Worm (Caenorhabditis elegans) whole organism, L1 larva: ENCODE results near the gene gst-1.

ENCODE experiments used
- C04F5.9 ChIP-seq: sonication (generic microtip); optimal IDR thresholded peaks from 2 replicates; lab custom pipeline; 2016; ENCODE audit warnings: missing genetic modification characterization, missing compliant biosample characterization
- C34B4.2 ChIP-seq: sonication (generic microtip); optimal IDR thresholded peaks from 2 replicates; lab custom pipeline; 2017; ENCODE audit warnings: mild to moderate bottlenecking, missing genetic modification characterization, missing compliant biosample characterization
- F16B12.6 ChIP-seq: fragments of 150-350 bp; optimal IDR thresholded peaks from 2 replicates; lab custom pipeline; 2014; ENCODE audit warnings: missing biosample characterization, missing genetic modification characterization
- Y116A8C.19 ChIP-seq: sonication (generic microtip); optimal IDR thresholded peaks from 2 replicates; lab custom pipeline; 2016; ENCODE audit warnings: missing compliant biosample characterization, missing genetic modification characterization, borderline replicate concordance
- alr-1 ChIP-seq: fragments of 200-800 bp; sonication (Bioruptor generic); optimal IDR thresholded peaks from 2 replicates; lab custom pipeline; 2018; ENCODE audit warnings: borderline replicate concordance, mild to moderate bottlenecking, missing genetic modification characterization, missing compliant biosample characterization
- ama-1 ChIP-seq: fragments of 150-350 bp; optimal IDR thresholded peaks from 2 replicates; lab custom pipeline; 2014
- blmp-1 ChIP-seq: fragments of 150-350 bp; optimal IDR thresholded peaks from 2 replicates; lab custom pipeline; 2014; ENCODE audit warnings: missing biosample characterization, missing genetic modification characterization
- ceh-82 ChIP-seq, 3 experiments: fragments of 150-350 bp in 1 of 3; sonication (generic microtip) in 2 of 3; optimal IDR thresholded peaks; 2 replicates each; lab custom pipeline; 2014 to 2017; ENCODE audit warnings: missing biosample characterization in 3 of 3, missing genetic modification characterization in 3 of 3
- ceh-88 ChIP-seq: fragments of 200-800 bp; sonication (Bioruptor generic); IDR thresholded peaks from 2 replicates; pipeline ENCODE4 v1.3.6; 2022; ENCODE audit warnings: missing genetic modification characterization, missing compliant biosample characterization
- ceh-90 ChIP-seq: sonication (generic microtip); optimal IDR thresholded peaks from 2 replicates; lab custom pipeline; 2016; ENCODE audit warnings: missing genetic modification characterization, missing compliant biosample characterization
- ces-1 ChIP-seq: fragments of 150-350 bp; optimal IDR thresholded peaks from 2 replicates; lab custom pipeline; 2014; ENCODE audit warnings: missing biosample characterization, missing genetic modification reagents, missing genetic modification characterization
- dpl-1 ChIP-seq, 3 experiments: fragments of 150-350 bp in 2 of 3; sonication (generic microtip) in 1 of 3; optimal IDR thresholded peaks; 2 replicates each; lab custom pipeline; 2014 to 2017; ENCODE audit warnings: missing biosample characterization in 3 of 3, missing genetic modification characterization in 3 of 3, missing genetic modification reagents in 3 of 3
- efl-1 ChIP-seq, 4 experiments: fragments of 150-350 bp; optimal IDR thresholded peaks in 3 of 4; peaks in 1 of 4; 1 replicate in 1 of 4; 2 replicates in 3 of 4; lab custom pipeline; 2014; ENCODE audit warnings: missing biosample characterization in 2 of 4, missing genetic modification characterization in 2 of 4, missing genetic modification reagents in 2 of 4
- egl-13 ChIP-seq: sonication (generic microtip); optimal IDR thresholded peaks from 2 replicates; lab custom pipeline; 2016; ENCODE audit warnings: missing genotype, missing genetic modification reagents, missing genetic modification characterization, missing compliant biosample characterization
- egl-27 ChIP-seq, 2 experiments: fragments of 150-350 bp in 1 of 2; sonication (generic microtip); optimal IDR thresholded peaks; 3 replicates each; lab custom pipeline; 2017 to 2018; ENCODE audit warnings: missing biosample characterization in 2 of 2, missing genetic modification characterization in 2 of 2, missing genetic modification reagents in 2 of 2
- elt-3 ChIP-seq, 6 experiments: fragments of 150-350 bp in 1 of 6; sonication (generic microtip); optimal IDR thresholded peaks; 2 replicates each; lab custom pipeline; 2017 to 2018; ENCODE audit warnings: missing biosample characterization in 6 of 6, missing genetic modification characterization in 6 of 6, inconsistent platforms in 1 of 6
- ets-5 ChIP-seq: fragments of 200-800 bp; sonication (Bioruptor generic); IDR thresholded peaks from 2 replicates; pipeline ENCODE4 v1.3.6; 2022; ENCODE audit warnings: missing genetic modification characterization, missing compliant biosample characterization
- fkh-10 ChIP-seq: sonication (generic microtip); optimal IDR thresholded peaks from 2 replicates; lab custom pipeline; 2017; ENCODE audit warnings: missing biosample characterization, missing genetic modification reagents, missing genetic modification characterization
- fkh-4 ChIP-seq: sonication (generic microtip); optimal IDR thresholded peaks from 2 replicates; lab custom pipeline; 2016; ENCODE audit warnings: missing compliant biosample characterization, missing genetic modification characterization, borderline replicate concordance
- fos-1 ChIP-seq: fragments of 150-350 bp; optimal IDR thresholded peaks from 2 replicates; lab custom pipeline; 2014; ENCODE audit warnings: missing biosample characterization, missing genetic modification characterization
- hlh-4 ChIP-seq: sonication (generic microtip); optimal IDR thresholded peaks from 2 replicates; lab custom pipeline; 2016; ENCODE audit warnings: mild to moderate bottlenecking, missing genetic modification characterization, missing compliant biosample characterization
- irx-1 ChIP-seq: sonication (generic microtip); optimal IDR thresholded peaks from 2 replicates; lab custom pipeline; 2016; ENCODE audit warnings: missing genetic modification characterization, missing compliant biosample characterization
- isw-1 ChIP-seq: fragments of 200-800 bp; sonication (Bioruptor generic); IDR thresholded peaks from 2 replicates; pipeline ENCODE4 v1.3.6; 2022; ENCODE audit warnings: missing genetic modification characterization, missing compliant biosample characterization
- jun-1 ChIP-seq: fragments of 150-350 bp; optimal IDR thresholded peaks from 2 replicates; lab custom pipeline; 2014; ENCODE audit warnings: missing biosample characterization, missing genetic modification reagents, missing genetic modification characterization
- lin-13 ChIP-seq: fragments of 150-350 bp; optimal IDR thresholded peaks from 2 replicates; lab custom pipeline; 2014; ENCODE audit warnings: missing biosample characterization, missing genetic modification reagents, missing genetic modification characterization
- lin-14 ChIP-seq: fragments of 200-800 bp; sonication (Bioruptor generic); optimal IDR thresholded peaks from 2 replicates; lab custom pipeline; 2018; ENCODE audit warnings: mild to moderate bottlenecking, missing genetic modification characterization, moderate library complexity, missing compliant biosample characterization
- lin-15B ChIP-seq: fragments of 150-350 bp; sonication (generic microtip); optimal IDR thresholded peaks from 3 replicates; lab custom pipeline; 2014; ENCODE audit warnings: missing biosample characterization, missing genetic modification characterization
- lin-35 ChIP-seq, 2 experiments: fragments of 150-350 bp; optimal IDR thresholded peaks; 2 replicates each; lab custom pipeline; 2014; ENCODE audit warnings: missing biosample characterization in 2 of 2, missing genetic modification characterization in 2 of 2, missing genetic modification reagents in 2 of 2
- lin-39 ChIP-seq: fragments of 150-350 bp; optimal IDR thresholded peaks from 2 replicates; lab custom pipeline; 2014; ENCODE audit warnings: missing biosample characterization, missing genetic modification reagents, missing genetic modification characterization
- lir-3 ChIP-seq: sonication (generic microtip); optimal IDR thresholded peaks from 2 replicates; lab custom pipeline; 2016; ENCODE audit warnings: mild to moderate bottlenecking, missing genetic modification characterization, moderate library complexity, missing compliant biosample characterization; ENCODE audit not compliant: poor library complexity
- lsy-2 ChIP-seq, 2 experiments: fragments of 150-350 bp; optimal IDR thresholded peaks; 2 replicates each; lab custom pipeline; 2014; ENCODE audit warnings: missing biosample characterization in 2 of 2, missing genetic modification characterization in 2 of 2
- mab-9 ChIP-seq: fragments of 200-800 bp; sonication (Bioruptor generic); IDR thresholded peaks from 2 replicates; pipeline ENCODE4 v1.3.6; 2022; ENCODE audit warnings: missing genetic modification reagents, missing genetic modification characterization, missing compliant biosample characterization
- mef-2 ChIP-seq: fragments of 150-350 bp; optimal IDR thresholded peaks from 2 replicates; lab custom pipeline; 2014; ENCODE audit warnings: missing biosample characterization, missing genetic modification characterization
- nhr-12 ChIP-seq: sonication (generic microtip); optimal IDR thresholded peaks from 2 replicates; lab custom pipeline; 2017; ENCODE audit warnings: missing biosample characterization, missing genetic modification characterization
- nhr-19 ChIP-seq: fragments of 200-800 bp; sonication (Bioruptor generic); conservative IDR thresholded peaks from 2 replicates; pipeline ENCODE4 v1.3.6; 2022; ENCODE audit warnings: missing genetic modification characterization, missing compliant biosample characterization
- nhr-20 ChIP-seq: sonication (generic microtip); optimal IDR thresholded peaks from 2 replicates; lab custom pipeline; 2016; ENCODE audit warnings: mild to moderate bottlenecking, missing genetic modification characterization, missing compliant biosample characterization
- nhr-28 ChIP-seq: fragments of 150-350 bp; optimal IDR thresholded peaks from 2 replicates; lab custom pipeline; 2014; ENCODE audit warnings: missing biosample characterization, missing genetic modification characterization
- nhr-47 ChIP-seq: sonication (generic microtip); optimal IDR thresholded peaks from 2 replicates; lab custom pipeline; 2016; ENCODE audit warnings: mild to moderate bottlenecking, missing genetic modification characterization, moderate library complexity, missing compliant biosample characterization
- nhr-77 ChIP-seq: fragments of 150-350 bp; optimal IDR thresholded peaks from 2 replicates; lab custom pipeline; 2014; ENCODE audit warnings: missing biosample characterization, missing genetic modification characterization
- nhr-84 ChIP-seq: sonication (generic microtip); optimal IDR thresholded peaks from 2 replicates; lab custom pipeline; 2017; ENCODE audit warnings: missing biosample characterization, missing genetic modification characterization
- pqm-1 ChIP-seq: sonication (generic microtip); optimal IDR thresholded peaks from 3 replicates; lab custom pipeline; 2017; ENCODE audit warnings: missing biosample characterization, missing genetic modification characterization
- snpc-4 ChIP-seq: fragments of 150-350 bp; optimal IDR thresholded peaks from 2 replicates; lab custom pipeline; 2014; ENCODE audit warnings: missing biosample characterization, missing genetic modification characterization
- sox-4 ChIP-seq: sonication (generic microtip); optimal IDR thresholded peaks from 2 replicates; lab custom pipeline; 2016; ENCODE audit warnings: missing genetic modification characterization, missing compliant biosample characterization
- sup-37 ChIP-seq: fragments of 200-800 bp; sonication (Bioruptor generic); optimal IDR thresholded peaks from 2 replicates; lab custom pipeline; 2018; ENCODE audit warnings: mild to moderate bottlenecking, missing genetic modification characterization, missing compliant biosample characterization
- tlp-1 ChIP-seq: fragments of 150-350 bp; optimal IDR thresholded peaks from 2 replicates; lab custom pipeline; 2014; ENCODE audit warnings: missing biosample characterization, missing genetic modification characterization
- unc-30 ChIP-seq: sonication (generic microtip); optimal IDR thresholded peaks from 2 replicates; lab custom pipeline; 2017; ENCODE audit warnings: missing biosample characterization, missing genetic modification characterization
- unc-62 ChIP-seq: fragments of 150-350 bp; optimal IDR thresholded peaks from 2 replicates; lab custom pipeline; 2014; ENCODE audit warnings: missing biosample characterization, missing genetic modification reagents, missing genetic modification characterization
- unc-86 ChIP-seq: sonication (generic microtip); optimal IDR thresholded peaks from 2 replicates; lab custom pipeline; 2016; ENCODE audit warnings: missing genetic modification characterization, missing compliant biosample characterization
- unc-98 ChIP-seq: fragments of 200-800 bp; sonication (Bioruptor generic); IDR thresholded peaks from 2 replicates; pipeline ENCODE4 v1.3.6; 2022; ENCODE audit warnings: missing genetic modification characterization, missing compliant biosample characterization
- vab-15 ChIP-seq: sonication (generic microtip); optimal IDR thresholded peaks from 2 replicates; lab custom pipeline; 2017; ENCODE audit warnings: missing genotype, mild to moderate bottlenecking, missing genetic modification characterization, missing compliant biosample characterization
- xbp-1 ChIP-seq: sonication (generic microtip); optimal IDR thresholded peaks from 2 replicates; lab custom pipeline; 2016; ENCODE audit warnings: missing genetic modification characterization, missing compliant biosample characterization
- ztf-11 ChIP-seq, 2 experiments: sonication (generic microtip); optimal IDR thresholded peaks; 2 replicates each; lab custom pipeline; 2016 to 2017; ENCODE audit warnings: missing genetic modification characterization in 2 of 2, missing biosample characterization in 1 of 2, missing compliant biosample characterization in 1 of 2
- ztf-4 ChIP-seq: fragments of 150-350 bp; optimal IDR thresholded peaks from 2 replicates; lab custom pipeline; 2014; ENCODE audit warnings: missing biosample characterization, missing genetic modification characterization

The gst-1 gene

DNA sequence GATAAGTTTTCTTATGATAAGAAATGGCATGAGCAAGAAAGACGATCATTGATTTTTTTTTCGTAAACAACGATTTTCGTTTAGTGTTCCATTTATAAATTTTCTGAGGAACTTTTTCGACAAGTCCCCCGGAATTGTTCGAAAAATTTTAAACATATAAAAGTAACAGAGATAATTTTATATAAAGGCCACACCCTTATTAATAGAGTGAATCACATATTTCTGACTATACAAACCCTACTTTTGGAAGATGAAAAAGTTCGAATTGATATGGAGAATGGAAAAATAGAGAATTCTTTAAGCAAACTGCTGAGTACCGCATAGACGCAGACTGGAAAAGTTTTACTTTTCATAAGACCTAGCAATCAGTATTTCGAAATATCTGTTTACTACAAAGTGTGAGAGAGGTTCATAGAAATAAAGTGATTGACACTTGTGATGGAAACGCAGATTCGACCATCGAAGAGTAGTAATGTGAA is 8.0 kb upstream of the gst-1 start:
- TF ChIP-seq snpc-4 (tag; lab: Kevin White, UChicago), result peak; percentile 47
- no peak for TF ChIP-seq ceh-90 (tag; lab: Kevin White, UChicago)
- TF ChIP-seq jun-1 (tag; lab: Kevin White, UChicago), result peak; percentile 3
- peak; percentile 68 for TF ChIP-seq nhr-47
- no peak for TF ChIP-seq nhr-84 (tag; lab: Kevin White, UChicago)
- no peak for TF ChIP-seq vab-15
- no peak for TF ChIP-seq egl-13 (tag; lab: Kevin White, UChicago)
- peak; percentile 64 for TF ChIP-seq xbp-1 (tag; lab: Kevin White, UChicago)
- TF ChIP-seq mab-9 (GFP tag; lab: Robert Waterston, UW), result peak; percentile 80
- TF ChIP-seq ces-1 (GFP tag; lab: Kevin White, UChicago), result no peak
- TF ChIP-seq lsy-2 (tag; optimal IDR thresholded peaks at IDR 0.05; lab: Kevin White, UChicago), result peak; percentile 79 to 87
- peak; percentile 23 for TF ChIP-seq lin-15B (tag; lab: Kevin White, UChicago)
- TF ChIP-seq fos-1, result no peak
- TF ChIP-seq C34B4.2 (tag; lab: Kevin White, UChicago), result no peak
- TF ChIP-seq nhr-19, result peak; percentile 83
- peak; percentile 21 for TF ChIP-seq C04F5.9 (tag; lab: Kevin White, UChicago)
- TF ChIP-seq nhr-77 (tag; lab: Kevin White, UChicago), result no peak
- TF ChIP-seq fkh-4 (tag; lab: Kevin White, UChicago), result no peak
- TF ChIP-seq pqm-1 (tag; lab: Kevin White, UChicago), result no peak
- TF ChIP-seq sox-4 (tag; lab: Kevin White, UChicago), result peak; percentile 11
- peak; percentile 60 for TF ChIP-seq irx-1 (tag; lab: Kevin White, UChicago)
- TF ChIP-seq hlh-4 (tag; lab: Kevin White, UChicago), result no peak
- TF ChIP-seq isw-1 (GFP tag; lab: Robert Waterston, UW), result peak; percentile 45
- TF ChIP-seq unc-62 (GFP tag; lab: Kevin White, UChicago), result no peak
- peak; percentile 50 to 87 for TF ChIP-seq lin-35 (GFP tag; optimal IDR thresholded peaks at IDR 0.05; lab: Kevin White, UChicago)
- no peak for TF ChIP-seq fkh-10 (GFP tag; lab: Kevin White, UChicago)
- peak; percentile 91 for TF ChIP-seq ztf-4
- TF ChIP-seq unc-98 (GFP tag; lab: Robert Waterston, UW), result no peak
- peak; percentile 46 to 66 for TF ChIP-seq efl-1 (optimal IDR thresholded peaks at IDR 0.05; lab: Kevin White, UChicago)
- peak; percentile 53 to 95 for TF ChIP-seq efl-1 (GFP tag; optimal IDR thresholded peaks at IDR 0.05 in 1 of 2; lab: Kevin White, UChicago)
- TF ChIP-seq ama-1 (lab: Kevin White, UChicago), result peak; percentile 97
- TF ChIP-seq unc-30 (tag; lab: Kevin White, UChicago), result no peak
- TF ChIP-seq nhr-28 (tag; lab: Kevin White, UChicago), result no peak
- no peak for TF ChIP-seq ets-5 (GFP tag; lab: Robert Waterston, UW)
- TF ChIP-seq egl-27 (tag; optimal IDR thresholded peaks at IDR 0.05; lab: Kevin White, UChicago), result peak in 1 of 2 experiments; percentile 17
- peak; percentile 30 for TF ChIP-seq F16B12.6 (tag; lab: Kevin White, UChicago)
- no peak for TF ChIP-seq tlp-1
- peak; percentile 46 to 56 (median 54) for TF ChIP-seq dpl-1 (GFP tag; optimal IDR thresholded peaks at IDR 0.05; lab: Kevin White, UChicago)
- no peak for TF ChIP-seq sup-37 (GFP tag; lab: Kevin White, UChicago)
- peak; percentile 66 for TF ChIP-seq blmp-1 (tag; lab: Kevin White, UChicago)
- peak; percentile 84 for TF ChIP-seq nhr-20 (tag; lab: Kevin White, UChicago)
- peak; percentile 35 for TF ChIP-seq lir-3 (tag; lab: Kevin White, UChicago)
- TF ChIP-seq elt-3 (tag; optimal IDR thresholded peaks at IDR 0.05; lab: Kevin White, UChicago), result peak in 3 of 6 experiments; percentile 85 to 86 (median 86)
- peak; percentile 73 for TF ChIP-seq lin-13 (GFP tag; lab: Kevin White, UChicago)
- TF ChIP-seq ceh-88 (GFP tag; lab: Robert Waterston, UW), result peak; percentile 78; the same call in 1 of the 2 replicates
- no peak for TF ChIP-seq alr-1
- no peak for TF ChIP-seq nhr-12
- no peak for TF ChIP-seq Y116A8C.19
- TF ChIP-seq unc-86 (tag; lab: Kevin White, UChicago), result peak; percentile 4
- TF ChIP-seq lin-39, result no peak
- TF ChIP-seq ceh-82 (tag; optimal IDR thresholded peaks at IDR 0.05; lab: Kevin White, UChicago), result peak in 1 of 3 experiments; percentile 58
- TF ChIP-seq mef-2 (tag; lab: Kevin White, UChicago), result no peak
- TF ChIP-seq lin-14 (GFP tag; lab: Kevin White, UChicago), result peak; percentile 81
- no peak for TF ChIP-seq ztf-11 (tag; optimal IDR thresholded peaks at IDR 0.05; lab: Kevin White, UChicago)
